Fruit fly (Drosophila melanogaster) whole organism, wandering third instar larva: Measurements from ENCODE around the gene GstZ2.

Experiments
- Abd-B ChIP-seq: fragments of >200 bp; optimal IDR thresholded peaks from 2 replicates; lab custom pipeline; 2017; ENCODE audit warnings: missing biosample characterization, missing genetic modification characterization
- CG32264 ChIP-seq: fragments of 200-800 bp; sonication (Bioruptor generic); optimal IDR thresholded peaks from 2 replicates; lab custom pipeline; 2016; ENCODE audit warnings: missing biosample characterization, missing genetic modification characterization
- CG9705 ChIP-seq: fragments of 200-800 bp; sonication (Bioruptor generic); optimal IDR thresholded peaks from 2 replicates; lab custom pipeline; 2018; ENCODE audit warnings: missing biosample characterization, mild to moderate bottlenecking, missing genetic modification characterization
- CrebA ChIP-seq: fragments of 200-800 bp; sonication (Bioruptor generic); optimal IDR thresholded peaks from 2 replicates; lab custom pipeline; 2016; ENCODE audit warnings: missing biosample characterization, mild to moderate bottlenecking, missing genetic modification characterization, borderline replicate concordance
- Dfd ChIP-seq: fragments of >200 bp; optimal IDR thresholded peaks from 2 replicates; lab custom pipeline; 2017; ENCODE audit warnings: missing biosample characterization, missing genetic modification characterization
- Dif ChIP-seq: fragments of 200-275, 200-300 bp; sonication (Bioruptor generic); optimal IDR thresholded peaks from 2 replicates; lab custom pipeline; 2018; ENCODE audit warnings: missing biosample characterization, missing genetic modification characterization; ENCODE audit not compliant: partially characterized antibody
- GATAd ChIP-seq: sonication (Bioruptor generic); optimal IDR thresholded peaks from 2 replicates; lab custom pipeline; 2016; ENCODE audit warnings: missing biosample characterization, missing genetic modification characterization
- HLH106 ChIP-seq: fragments of 200-800 bp; optimal IDR thresholded peaks from 3 replicates; lab custom pipeline; 2019; ENCODE audit warnings: missing biosample characterization, mild to moderate bottlenecking, missing genetic modification characterization, moderate library complexity
- Hnf4 ChIP-seq: fragments of 200-800 bp; sonication (Bioruptor generic); optimal IDR thresholded peaks from 2 replicates; lab custom pipeline; 2016; ENCODE audit warnings: missing biosample characterization, mild to moderate bottlenecking, missing genetic modification characterization
- Hr78 ChIP-seq: fragments of >200 bp; optimal IDR thresholded peaks from 2 replicates; lab custom pipeline; 2017; ENCODE audit warnings: missing biosample characterization, missing genetic modification characterization
- Hr83 ChIP-seq: fragments of 200-300 bp; sonication (Bioruptor generic); optimal IDR thresholded peaks from 2 replicates; lab custom pipeline; 2016; ENCODE audit warnings: missing biosample characterization, mild to moderate bottlenecking, missing genetic modification characterization, moderate library complexity; ENCODE audit not compliant: poor library complexity, severe bottlenecking
- Jra ChIP-seq: sonication (Bioruptor generic); optimal IDR thresholded peaks from 2 replicates; lab custom pipeline; 2016; ENCODE audit warnings: missing biosample characterization, missing genetic modification characterization
- Mio ChIP-seq: sonication (Bioruptor generic); optimal IDR thresholded peaks from 2 replicates; lab custom pipeline; 2016; ENCODE audit warnings: missing biosample characterization, missing genetic modification characterization
- Myc ChIP-seq: fragments of >200 bp; optimal IDR thresholded peaks from 2 replicates; lab custom pipeline; 2017
- N ChIP-seq: fragments of >200 bp; optimal IDR thresholded peaks from 2 replicates; lab custom pipeline; 2018; ENCODE audit warnings: missing biosample characterization, missing external identifiers, missing genetic modification characterization
- OdsH ChIP-seq: fragments of 200-800 bp; sonication (Bioruptor generic); optimal IDR thresholded peaks from 2 replicates; lab custom pipeline; 2016; ENCODE audit warnings: missing biosample characterization, mild to moderate bottlenecking, missing genetic modification characterization
- Rel ChIP-seq, 2 experiments: fragments of 200-800 bp; sonication (Bioruptor generic) in 1 of 2; optimal IDR thresholded peaks; 2 replicates in 1 of 2; 3 replicates in 1 of 2; lab custom pipeline; 2016 to 2019; ENCODE audit warnings: mild to moderate bottlenecking in 2 of 2, missing biosample characterization in 2 of 2, missing genetic modification characterization in 2 of 2, moderate library complexity in 1 of 2
- Sp1 ChIP-seq: fragments of 200-800 bp; sonication (Bioruptor generic); optimal IDR thresholded peaks from 3 replicates; lab custom pipeline; 2019; ENCODE audit warnings: missing biosample characterization, mild to moderate bottlenecking, missing genetic modification characterization, moderate library complexity
- Vsx2 ChIP-seq: fragments of 200-300, 225-300 bp; sonication (Bioruptor generic); optimal IDR thresholded peaks from 2 replicates; lab custom pipeline; 2018; ENCODE audit warnings: missing biosample characterization, missing genetic modification characterization; ENCODE audit not compliant: partially characterized antibody
- br ChIP-seq: fragments of 200-800 bp; sonication (Bioruptor generic); optimal IDR thresholded peaks from 2 replicates; lab custom pipeline; 2016; ENCODE audit warnings: missing biosample characterization, missing genetic modification characterization
- brk ChIP-seq: fragments of 200-800 bp; sonication (Bioruptor generic); optimal IDR thresholded peaks from 2 replicates; lab custom pipeline; 2016; ENCODE audit warnings: missing biosample characterization, mild to moderate bottlenecking, missing genetic modification characterization
- dl ChIP-seq, 2 experiments: fragments of 175-275, 200-275 bp in 1 of 2; fragments of 200-275 bp in 1 of 2; sonication (Bioruptor generic); optimal IDR thresholded peaks; lab custom pipeline; 2018; ENCODE audit warnings: mild to moderate bottlenecking in 2 of 2, missing biosample characterization in 2 of 2, missing genetic modification characterization in 2 of 2, moderate library complexity in 2 of 2; ENCODE audit not compliant: partially characterized antibody in 2 of 2, insufficient read depth in 1 of 2
- dmrt93B ChIP-seq: fragments of 200-800 bp; sonication (Bioruptor generic); optimal IDR thresholded peaks from 2 replicates; lab custom pipeline; 2018; ENCODE audit warnings: missing biosample characterization, mild to moderate bottlenecking, missing genetic modification characterization
- dsf ChIP-seq: sonication (Bioruptor generic); optimal IDR thresholded peaks from 2 replicates; lab custom pipeline; 2016; ENCODE audit warnings: missing biosample characterization, missing genetic modification characterization, borderline replicate concordance
- ey ChIP-seq: fragments of 200-800 bp; sonication (Bioruptor generic); optimal IDR thresholded peaks from 2 replicates; lab custom pipeline; 2016; ENCODE audit warnings: missing biosample characterization, missing genetic modification characterization
- foxo ChIP-seq, 2 experiments: fragments of 200-800 bp; sonication (Bioruptor generic); optimal IDR thresholded peaks; 2 replicates in 1 of 2; 3 replicates in 1 of 2; lab custom pipeline; 2016 to 2017; ENCODE audit warnings: missing biosample characterization in 2 of 2, missing genetic modification characterization in 2 of 2
- fru ChIP-seq: fragments of 200-800 bp; sonication (Bioruptor generic); optimal IDR thresholded peaks from 3 replicates; lab custom pipeline; 2016; ENCODE audit warnings: missing biosample characterization, mild to moderate bottlenecking, missing genetic modification characterization
- h ChIP-seq: fragments of 200-800 bp; sonication (Bioruptor generic); optimal IDR thresholded peaks from 3 replicates; lab custom pipeline; 2016; ENCODE audit warnings: missing biosample characterization, mild to moderate bottlenecking, missing genetic modification characterization
- jim ChIP-seq: fragments of 175-275, 200-325 bp; sonication (Bioruptor generic); optimal IDR thresholded peaks from 2 replicates; lab custom pipeline; 2016; ENCODE audit warnings: missing biosample characterization, mild to moderate bottlenecking, missing genetic modification characterization
- lola ChIP-seq: fragments of >200 bp; optimal IDR thresholded peaks from 2 replicates; lab custom pipeline; 2017; ENCODE audit warnings: missing biosample characterization, missing genetic modification characterization
- pan ChIP-seq: fragments of >200 bp; optimal IDR thresholded peaks from 2 replicates; lab custom pipeline; 2017
- psq ChIP-seq: fragments of 200-800 bp; sonication (Bioruptor generic); optimal IDR thresholded peaks from 3 replicates; lab custom pipeline; 2017; ENCODE audit warnings: missing biosample characterization, mild to moderate bottlenecking, missing genetic modification characterization, moderate library complexity
- rgr ChIP-seq: fragments of 200-800 bp; sonication (Bioruptor generic); optimal IDR thresholded peaks from 3 replicates; lab custom pipeline; 2016; ENCODE audit warnings: missing biosample characterization, mild to moderate bottlenecking, missing genetic modification characterization
- sage ChIP-seq: fragments of 200-800 bp; sonication (Bioruptor generic); optimal IDR thresholded peaks from 2 replicates; lab custom pipeline; 2016; ENCODE audit warnings: missing biosample characterization, mild to moderate bottlenecking, missing genetic modification characterization
- sv ChIP-seq: fragments of 200-800 bp; sonication (Bioruptor generic); optimal IDR thresholded peaks from 3 replicates; lab custom pipeline; 2016; ENCODE audit warnings: missing biosample characterization, missing genetic modification characterization
- tai ChIP-seq: sonication (Bioruptor generic); optimal IDR thresholded peaks from 2 replicates; lab custom pipeline; 2016; ENCODE audit warnings: missing biosample characterization, missing genetic modification characterization
- usp ChIP-seq: fragments of >200 bp; optimal IDR thresholded peaks from 2 replicates; lab custom pipeline; 2017; ENCODE audit warnings: missing biosample characterization, missing genetic modification characterization
- woc ChIP-seq: sonication (Bioruptor generic); optimal IDR thresholded peaks from 2 replicates; lab custom pipeline; 2016; ENCODE audit warnings: missing biosample characterization, mild to moderate bottlenecking, missing genetic modification characterization

Gene GstZ2

DNA sequence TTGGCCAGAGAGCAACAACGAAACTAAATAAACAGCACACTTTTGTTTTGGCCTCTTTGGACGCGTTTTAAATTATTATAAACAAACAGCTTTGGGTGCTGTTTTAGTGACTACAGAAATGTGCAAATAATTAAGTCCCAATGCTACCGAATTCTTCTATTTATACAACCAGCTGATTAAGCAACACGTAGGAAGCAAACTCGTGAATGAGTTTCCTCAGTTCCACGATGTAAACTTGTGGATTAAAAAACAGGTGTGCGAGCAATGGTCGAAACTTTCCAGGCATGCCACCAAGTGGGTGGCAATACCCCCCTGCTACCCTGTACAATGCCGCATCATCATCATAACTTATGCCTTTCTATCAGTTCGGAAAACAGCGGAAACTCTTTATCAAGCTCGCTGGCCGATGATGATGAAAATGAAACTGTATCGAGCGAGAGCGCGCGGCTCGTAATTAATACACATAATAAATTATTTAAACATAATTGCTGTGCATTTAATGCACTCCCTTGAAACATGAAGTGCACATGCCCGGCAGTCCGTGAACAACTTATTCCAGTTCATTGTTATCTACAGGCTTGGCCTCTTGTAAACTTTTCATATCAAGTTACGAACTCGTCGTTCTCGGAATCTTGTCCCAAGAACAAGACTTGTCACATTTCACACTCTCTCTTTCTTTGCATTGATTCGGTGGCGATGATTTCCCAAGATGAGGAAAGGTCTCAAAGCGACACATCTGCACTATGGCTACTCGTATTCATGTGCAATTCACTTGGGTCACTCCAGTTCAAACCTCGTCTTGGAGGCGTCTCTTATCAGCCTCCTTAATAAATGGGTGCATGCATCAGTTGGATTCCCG is 40.0 kb upstream of the GstZ2 start:
- TF ChIP-seq foxo (GFP tag; optimal IDR thresholded peaks at IDR 0.05; lab: Kevin White, UChicago) (no peak), br (GFP tag; lab: Kevin White, UChicago) (no peak), Abd-B (GFP tag; lab: Kevin White, UChicago) (no peak), h (GFP tag; lab: Kevin White, UChicago) (peak; percentile 14), CrebA (GFP tag; lab: Kevin White, UChicago) (no peak), OdsH (GFP tag; lab: Kevin White, UChicago) (no peak)
- TF ChIP-seq, all 38 proteins: peak for 1

- TF ChIP-seq GATAd (no peak), tai (GFP tag; lab: Kevin White, UChicago) (no peak), lola (GFP tag; lab: Kevin White, UChicago) (no peak), pan (no peak), Jra (GFP tag; lab: Kevin White, UChicago) (no peak), Dfd (GFP tag; lab: Kevin White, UChicago) (no peak), usp (GFP tag; lab: Kevin White, UChicago) (no peak), brk (GFP tag; lab: Kevin White, UChicago) (no peak), h (GFP tag; lab: Kevin White, UChicago) (no peak), foxo (GFP tag; optimal IDR thresholded peaks at IDR 0.05; lab: Kevin White, UChicago) (no peak)
- TF ChIP-seq, all 38 proteins: peak for 0
Observed at dm6 chr3R:9499238-9499637, 38.8 kb upstream of the GstZ2 start.

- TF ChIP-seq OdsH (GFP tag; lab: Kevin White, UChicago) (peak; percentile 49), Abd-B (GFP tag; lab: Kevin White, UChicago) (no peak), Hr83 (peak; percentile 78), lola (GFP tag; lab: Kevin White, UChicago) (no peak), sage (GFP tag; lab: Kevin White, UChicago) (peak; percentile 56), Sp1 (GFP tag; lab: Kevin White, UChicago) (peak; percentile 41), tai (GFP tag; lab: Kevin White, UChicago) (peak; percentile 84), dl (GFP tag; optimal IDR thresholded peaks at IDR 0.05; lab: Kevin White, UChicago; ENCODE audit: insufficient read depth in 1 of 2, partially characterized antibody in 2 of 2) (no peak), Hr78 (GFP tag; lab: Kevin White, UChicago) (no peak), brk (GFP tag; lab: Kevin White, UChicago) (peak; percentile 72), GATAd (no peak), rgr (GFP tag; lab: Kevin White, UChicago) (peak; percentile 71), Myc (lab: Kevin White, UChicago) (peak; percentile 74), Hnf4 (GFP tag; lab: Kevin White, UChicago) (peak; percentile 90), Dfd (GFP tag; lab: Kevin White, UChicago) (no peak), Dif (no peak), usp (GFP tag; lab: Kevin White, UChicago) (no peak), Rel (GFP tag; optimal IDR thresholded peaks at IDR 0.05; lab: Kevin White, UChicago) (no peak), Rel (tag; optimal IDR thresholded peaks at IDR 0.05; lab: Kevin White, UChicago) (peak; percentile 49), jim (GFP tag; lab: Kevin White, UChicago) (no peak), ey (GFP tag; lab: Kevin White, UChicago) (peak; percentile 68), sv (GFP tag; lab: Kevin White, UChicago) (peak; percentile 60), fru (peak; percentile 55), psq (peak; percentile 42), dsf (GFP tag; lab: Kevin White, UChicago) (peak; percentile 41), foxo (GFP tag; optimal IDR thresholded peaks at IDR 0.05; lab: Kevin White, UChicago) (peak in 1 of 2 experiments; percentile 86), CG9705 (peak; percentile 63), Mio (GFP tag; lab: Kevin White, UChicago) (no peak), woc (GFP tag; lab: Kevin White, UChicago) (peak; percentile 18), pan (no peak), dmrt93B (peak; percentile 28), Vsx2 (GFP tag; lab: Kevin White, UChicago) (no peak), h (GFP tag; lab: Kevin White, UChicago) (peak; percentile 78), br (GFP tag; lab: Kevin White, UChicago) (peak; percentile 77), Jra (GFP tag; lab: Kevin White, UChicago) (peak; percentile 75), N (GFP tag; lab: Kevin White, UChicago) (peak; percentile 8), HLH106 (tag; lab: Kevin White, UChicago) (peak; percentile 75), CG32264 (GFP tag; lab: Kevin White, UChicago) (peak; percentile 42), CrebA (GFP tag; lab: Kevin White, UChicago) (peak; percentile 82)
Observed at dm6 chr3R:9496748-9497147, 36.3 kb upstream of the GstZ2 start.
